Fruit fly (Drosophila melanogaster) Kc167 (cell line): ENCODE data around the gene pch2.

Experiments
- Myc ChIP-seq: fragments of >200 bp; optimal IDR thresholded peaks from 2 replicates; lab custom pipeline; 2017; ENCODE audit warnings: missing external identifiers
- Sin3A ChIP-seq: fragments of >200 bp; optimal IDR thresholded peaks from 2 replicates; lab custom pipeline; 2018; ENCODE audit warnings: missing external identifiers
- h ChIP-seq: fragments of >200 bp; optimal IDR thresholded peaks from 3 replicates; lab custom pipeline; 2018; ENCODE audit warnings: missing external identifiers
- insv ChIP-seq: fragments of >200 bp; optimal IDR thresholded peaks from 3 replicates; lab custom pipeline; 2018; ENCODE audit warnings: missing external identifiers
- psq ChIP-seq: fragments of >200 bp; optimal IDR thresholded peaks from 2 replicates; lab custom pipeline; 2017; ENCODE audit warnings: missing external identifiers
- ttk ChIP-seq: sonication (Bioruptor generic); optimal IDR thresholded peaks from 2 replicates; lab custom pipeline; 2017; ENCODE audit warnings: missing external identifiers

Gene pch2

dm6 chr3R:8561522-8561921 is at the start of gene pch2:
pch2 (minus strand) TSS chr3R:8561764.
- TF ChIP-seq insv (no peak), psq (lab: Kevin White, UChicago) (no peak), Myc (no peak), Sin3A (lab: Kevin White, UChicago) (no peak), ttk (no peak), h (no peak)

DNA sequence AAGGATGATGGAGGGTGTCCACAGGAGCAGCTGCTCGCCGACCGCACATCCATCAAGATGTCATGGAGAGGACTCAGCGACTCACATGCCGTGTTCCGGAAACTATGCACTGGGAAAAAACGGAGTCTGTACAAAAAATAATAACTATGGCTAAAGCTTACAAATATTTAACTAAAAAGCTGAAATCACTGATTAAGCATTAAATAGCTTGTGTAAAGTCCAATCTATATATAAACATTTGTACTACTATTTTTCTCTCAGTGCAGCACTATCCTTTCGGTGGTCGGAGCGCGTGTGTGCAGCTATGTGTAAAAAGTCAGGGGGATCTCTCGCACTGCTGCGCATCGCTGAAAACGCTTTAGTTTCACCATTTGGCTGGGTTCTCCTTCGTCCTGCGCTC is 34.6 kb upstream of the pch2 start:
- TF ChIP-seq ttk (no peak), Myc (no peak), Sin3A (lab: Kevin White, UChicago) (no peak), psq (lab: Kevin White, UChicago) (no peak), h (no peak), insv (no peak)

- TF ChIP-seq insv (no peak), Sin3A (lab: Kevin White, UChicago) (no peak), ttk (no peak), psq (lab: Kevin White, UChicago) (no peak), h (no peak), Myc (no peak)
Observed at dm6 chr3R:8587859-8588258, 26.3 kb upstream of the pch2 start.

dm6 chr3R:8577409-8578255 is 16.1 kb upstream of the pch2 start, which contains the start of gene 5-HT2B:
5-HT2B (plus strand) TSS chr3R:8578205.
- no peak for TF ChIP-seq psq (lab: Kevin White, UChicago)
- TF ChIP-seq insv = no peak
- TF ChIP-seq Myc = no peak
- TF ChIP-seq ttk = no peak
- TF ChIP-seq Sin3A (lab: Kevin White, UChicago) = no peak
- TF ChIP-seq h = no peak

- TF ChIP-seq h (no peak), Sin3A (lab: Kevin White, UChicago) (no peak), ttk (no peak), insv (no peak), psq (lab: Kevin White, UChicago) (no peak), Myc (no peak)
Observed at dm6 chr3R:8563774-8564173, 2.2 kb upstream of the pch2 start, which contains the start of gene Cenp-C. Cenp-C (plus strand) TSS chr3R:8564105.

DNA sequence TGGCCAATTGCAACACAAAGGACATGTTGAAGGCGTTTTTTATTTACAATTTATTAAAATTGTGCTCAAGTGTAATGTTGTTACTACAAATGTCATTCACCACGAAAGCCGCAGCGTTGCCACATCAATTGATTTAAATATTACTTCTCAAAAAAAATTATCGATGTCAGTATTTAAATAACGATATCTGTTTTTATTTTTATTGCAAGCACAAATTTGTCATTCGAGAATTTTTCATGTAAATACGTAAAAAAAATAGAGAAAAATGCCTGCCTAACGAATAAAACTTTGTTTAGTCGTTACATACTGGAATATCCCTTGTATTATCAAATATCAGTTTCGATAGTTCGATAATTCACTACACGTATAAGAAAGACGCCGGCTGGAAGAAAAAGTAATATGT is 921 bp upstream of the pch2 start, which contains the start of the genes mRpS18A and CG31460:
TSS of gene mRpS18A (minus strand) at position 110 of the 403 bp plus-strand sequence.
TSS of gene CG31460 (plus strand) at position 190 of the 403 bp plus-strand sequence.
- TF ChIP-seq Sin3A (lab: Kevin White, UChicago) (peak; percentile 74), Myc (no peak)

dm6 chr3R:8552308-8552707 is 9.3 kb downstream of the pch2 start, which contains the start of gene Or85d:
Or85d (plus strand) TSS chr3R:8552608.
- TF ChIP-seq psq (lab: Kevin White, UChicago) = no peak
- no peak for TF ChIP-seq Sin3A (lab: Kevin White, UChicago)
- no peak for TF ChIP-seq h
- no peak for TF ChIP-seq Myc
- no peak for TF ChIP-seq ttk
- no peak for TF ChIP-seq insv

- TF ChIP-seq insv (no peak), Myc (no peak), h (no peak), ttk (no peak), psq (lab: Kevin White, UChicago) (no peak), Sin3A (lab: Kevin White, UChicago) (no peak)
Observed at dm6 chr3R:8545915-8546314, 15.6 kb downstream of the pch2 start.

dm6 chr3R:8528862-8529261 is 32.7 kb downstream of the pch2 start, which contains the start of gene CG11741:
CG11741 (minus strand) TSS chr3R:8528877.
- TF ChIP-seq h (no peak), insv (no peak), psq (lab: Kevin White, UChicago) (no peak), ttk (no peak), Myc (no peak), Sin3A (lab: Kevin White, UChicago) (no peak)

DNA sequence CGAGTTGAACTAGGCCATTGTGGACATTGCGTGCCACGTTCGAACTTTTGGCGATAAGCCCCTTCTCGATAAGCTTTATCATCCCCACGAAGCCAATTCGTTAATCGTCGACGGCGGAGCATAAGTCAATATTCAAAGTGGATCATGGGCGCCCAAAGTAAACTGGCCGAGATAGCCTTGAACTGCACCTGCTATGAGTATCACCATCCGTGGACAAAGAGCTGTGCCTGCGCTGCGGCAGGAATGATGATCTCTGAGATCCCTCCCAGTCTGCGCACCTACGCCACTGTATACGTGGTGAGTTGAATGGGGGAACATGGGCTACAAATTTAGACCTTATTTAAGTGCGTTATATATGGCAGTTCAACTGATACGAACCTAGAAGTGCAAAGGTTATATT is 37.3 kb downstream of the pch2 start:
- TF ChIP-seq insv (no peak), h (no peak), psq (lab: Kevin White, UChicago) (no peak), Myc (no peak), ttk (no peak), Sin3A (lab: Kevin White, UChicago) (no peak)

- TF ChIP-seq insv (no peak), Sin3A (lab: Kevin White, UChicago) (no peak), psq (lab: Kevin White, UChicago) (no peak), h (no peak), ttk (no peak), Myc (no peak)
Observed at dm6 chr3R:8523668-8524067, 37.9 kb downstream of the pch2 start, which contains the start of gene CG31259. CG31259 (plus strand) TSS chr3R:8523944.

dm6 chr3R:8521499-8521898 is 40.1 kb downstream of the pch2 start, which contains the start of gene CG31454:
CG31454 (plus strand) TSS chr3R:8521658.
- TF ChIP-seq Sin3A (lab: Kevin White, UChicago) (no peak), ttk (no peak), h (no peak), psq (lab: Kevin White, UChicago) (no peak), insv (no peak), Myc (no peak)

- TF ChIP-seq h = no peak
- no peak for TF ChIP-seq psq (lab: Kevin White, UChicago)
- TF ChIP-seq Myc = no peak
- no peak for TF ChIP-seq Sin3A (lab: Kevin White, UChicago)
- TF ChIP-seq insv = no peak
- TF ChIP-seq ttk = no peak
Observed at dm6 chr3R:8520809-8521208, 40.8 kb downstream of the pch2 start.
